Fruit fly (Drosophila melanogaster) whole organism: ENCODE measurements around the gene CG13282.

Experiments
- CG8478 ChIP-seq: fragments of >200 bp; optimal IDR thresholded peaks from 2 replicates; lab custom pipeline; 2018; ENCODE audit warnings: inconsistent platforms
- Dll ChIP-seq: fragments of >200 bp; optimal IDR thresholded peaks from 2 replicates; lab custom pipeline; 2017
- EcR ChIP-seq, 2 experiments: fragments of >200 bp; optimal IDR thresholded peaks; 2 replicates each; lab custom pipeline; 2017; ENCODE audit warnings: missing biosample characterization in 2 of 2, missing genetic modification characterization in 2 of 2, missing genetic modification reagents in 2 of 2
- pan ChIP-seq: fragments of >200 bp; optimal IDR thresholded peaks from 2 replicates; lab custom pipeline; 2017
- psq ChIP-seq: fragments of >200 bp; optimal IDR thresholded peaks from 2 replicates; lab custom pipeline; 2017
- usp ChIP-seq: fragments of >200 bp; optimal IDR thresholded peaks from 2 replicates; lab custom pipeline; 2017; ENCODE audit warnings: missing biosample characterization, missing genetic modification characterization, mixed read lengths

dm6 chr2L:16799496-16799895, 34.8 kb downstream of the CG13282 start:
- TF ChIP-seq Dll (lab: Kevin White, UChicago) (no peak), CG8478 (lab: Kevin White, UChicago) (no peak), pan (lab: Kevin White, UChicago) (no peak), psq (lab: Kevin White, UChicago) (no peak), usp (GFP tag; lab: Kevin White, UChicago) (no peak), EcR (GFP tag; optimal IDR thresholded peaks at IDR 0.05; lab: Kevin White, UChicago) (no peak)
